Worm (Caenorhabditis elegans): ENCODE measurements around the gene F54C8.1.

- TF ChIP-seq ama-1 (optimal IDR thresholded peaks at IDR 0.05) (no peak), tra-4 (tag; optimal IDR thresholded peaks at IDR 0.05) (no peak), hnd-1 (tag; optimal IDR thresholded peaks at IDR 0.05) (no peak), ets-7 (tag; optimal IDR thresholded peaks at IDR 0.05) (no peak), tbx-11 (GFP tag; IDR thresholded peaks at IDR 0.05) (no peak), flt-1 (GFP tag; IDR thresholded peaks at IDR 0.05) (no peak), tbx-37 (GFP tag; conservative IDR thresholded peaks at IDR 0.05) (no peak), sea-1 (GFP tag; conservative IDR thresholded peaks at IDR 0.05) (no peak)
Observed at ce11 chrIII:9467857-9468256, 28.4 kb downstream of the F54C8.1 start, which contains the start of gene tag-342.

All from whole organism, early embryonic.